Worm (Caenorhabditis elegans): ENCODE measurements around the gene mdl-1.

The mdl-1 gene

DNA sequence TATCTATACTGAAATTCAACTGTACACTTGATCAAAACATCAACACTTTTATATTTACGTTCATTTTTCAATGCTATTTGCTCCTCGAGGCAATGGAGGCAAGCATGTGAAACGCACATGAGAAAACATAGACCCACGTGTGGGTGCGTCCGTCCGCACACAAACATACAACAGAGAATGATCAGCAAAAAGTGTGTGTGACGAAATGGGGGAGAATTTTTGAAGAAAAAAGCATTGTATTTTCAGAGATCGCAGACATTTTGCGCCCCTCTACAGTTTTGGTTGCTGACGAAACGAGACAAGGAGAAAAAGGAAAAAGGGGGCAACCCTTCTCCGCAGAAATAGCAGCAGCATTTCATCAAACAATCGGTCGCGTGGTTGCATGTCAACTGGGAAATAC, 8.0 kb downstream of the mdl-1 start:
- peak; percentile 45; the same call in 1 of the 2 replicates for TF ChIP-seq egrh-3 (GFP tag; IDR thresholded peaks at IDR 0.05)
- peak; percentile 81 for TF ChIP-seq nhr-80 (tag; optimal IDR thresholded peaks at IDR 0.05)
- no peak for TF ChIP-seq dpl-1 (GFP tag; optimal IDR thresholded peaks at IDR 0.05)
- 0 out of 2 replicates have a peak, but pooled peaks have one; percentile 50 for TF ChIP-seq bed-1 (GFP tag; IDR thresholded peaks at IDR 0.05)
- peak; percentile 86 for TF ChIP-seq K12H6.12 (tag; optimal IDR thresholded peaks at IDR 0.05)
- no peak for TF ChIP-seq efl-1 (GFP tag; optimal IDR thresholded peaks at IDR 0.05)
- no peak for TF ChIP-seq snpc-3.4 (tag; optimal IDR thresholded peaks at IDR 0.05)
- no peak for TF ChIP-seq rcor-1 (GFP tag; IDR thresholded peaks at IDR 0.05)
- TF ChIP-seq lsl-1 (GFP tag; optimal IDR thresholded peaks at IDR 0.05) = no peak
- no peak for TF ChIP-seq sptf-2 (GFP tag; optimal IDR thresholded peaks at IDR 0.05)
- TF ChIP-seq F57A8.1 (GFP tag; optimal IDR thresholded peaks at IDR 0.05) = no peak
- peak; percentile 52 for TF ChIP-seq attf-5 (GFP tag; optimal IDR thresholded peaks at IDR 0.05)
- peak; percentile 52 for TF ChIP-seq tbp1 (GFP tag; optimal IDR thresholded peaks at IDR 0.05)
- no peak for TF ChIP-seq nhr-27 (tag; optimal IDR thresholded peaks at IDR 0.05)
- TF ChIP-seq snpc-1.3 (tag; optimal IDR thresholded peaks at IDR 0.05; ENCODE audit: insufficient read depth) = no peak
- peak; percentile 74 for TF ChIP-seq K11D2.4 (GFP tag; IDR thresholded peaks at IDR 0.05)
- TF ChIP-seq ztf-6 (GFP tag; IDR thresholded peaks at IDR 0.05) = no peak
- no peak for TF ChIP-seq dpff-1 (tag; optimal IDR thresholded peaks at IDR 0.05)
- TF ChIP-seq B0336.3 (GFP tag; IDR thresholded peaks at IDR 0.05) = peak; percentile 84
- TF ChIP-seq cebp-1 (GFP tag; IDR thresholded peaks at IDR 0.05) = peak; percentile 89
- TF ChIP-seq cebp-1 (tag; optimal IDR thresholded peaks at IDR 0.05) = peak; percentile 96
- TF ChIP-seq chd-7 (tag; optimal IDR thresholded peaks at IDR 0.05) = peak; percentile 86
- no peak for TF ChIP-seq F55B11.4 (tag; optimal IDR thresholded peaks at IDR 0.05; ENCODE audit: borderline replicate concordance, insufficient read depth)
- no peak for TF ChIP-seq lag-1 (GFP tag; IDR thresholded peaks at IDR 0.05)
- peak; percentile 73; the same call in 1 of the 2 replicates for TF ChIP-seq egl-44 (GFP tag; IDR thresholded peaks at IDR 0.05)
- TF ChIP-seq ets-4 (GFP tag; optimal IDR thresholded peaks at IDR 0.05) = no peak
- no peak for TF ChIP-seq F52B5.7 (tag; optimal IDR thresholded peaks at IDR 0.05)
- no peak for TF ChIP-seq zim-3 (tag; optimal IDR thresholded peaks at IDR 0.05)
- TF ChIP-seq bed-2 (GFP tag; IDR thresholded peaks at IDR 0.05) = no peak
- TF ChIP-seq nfya-1 (tag; optimal IDR thresholded peaks at IDR 0.05; ENCODE audit: borderline replicate concordance, insufficient read depth) = no peak
- TF ChIP-seq mel-28 (tag; optimal IDR thresholded peaks at IDR 0.05; ENCODE audit: borderline replicate concordance) = no peak
- TF ChIP-seq nfya-2 (GFP tag; IDR thresholded peaks at IDR 0.05) = no peak
- TF ChIP-seq snpc-1.1 (tag; optimal IDR thresholded peaks at IDR 0.05; ENCODE audit: insufficient read depth) = no peak
- no peak for TF ChIP-seq ceh-40 (GFP tag; IDR thresholded peaks at IDR 0.05)
- no peak for TF ChIP-seq hlh-12 (tag; optimal IDR thresholded peaks at IDR 0.05)
- TF ChIP-seq madf-3 (GFP tag; IDR thresholded peaks at IDR 0.05) = 0 out of 2 replicates have a peak, but pooled peaks have one; percentile 16
- no peak for TF ChIP-seq F57C9.4 (tag; optimal IDR thresholded peaks at IDR 0.05)
- peak; percentile 77; the same call in 1 of the 2 replicates for TF ChIP-seq let-526 (GFP tag; IDR thresholded peaks at IDR 0.05)
- TF ChIP-seq let-607 (tag; optimal IDR thresholded peaks at IDR 0.05) = no peak
- no peak for TF ChIP-seq madf-8 (GFP tag; conservative IDR thresholded peaks at IDR 0.05)
- no peak for TF ChIP-seq ama-1 (optimal IDR thresholded peaks at IDR 0.05)
- TF ChIP-seq ama-1 (GFP tag; optimal IDR thresholded peaks at IDR 0.05) = no peak
- TF ChIP-seq lin-35 (GFP tag; optimal IDR thresholded peaks at IDR 0.05) = peak in 1 of 3 experiments; percentile 48
- TF ChIP-seq gei-17 (GFP tag; optimal IDR thresholded peaks at IDR 0.05) = peak; percentile 62
- no peak for TF ChIP-seq Y56A3A.18 (GFP tag; IDR thresholded peaks at IDR 0.05)
- TF ChIP-seq repo-1 (tag; optimal IDR thresholded peaks at IDR 0.05) = peak; percentile 67
- TF ChIP-seq nhr-90 (tag; optimal IDR thresholded peaks at IDR 0.05) = no peak
- no peak for TF ChIP-seq hlh-26 (GFP tag; conservative IDR thresholded peaks at IDR 0.05)
- TF ChIP-seq D2030.7 (GFP tag; IDR thresholded peaks at IDR 0.05) = no peak

All from whole organism, young adult.